Worm (Caenorhabditis elegans) whole organism, late embryonic: ENCODE measurements around the gene C54C6.5.

Experiments used
- lin-11 ChIP-seq: fragments of 200-800 bp; sonication (Bioruptor generic); optimal IDR thresholded peaks from 2 replicates; lab custom pipeline; 2018; ENCODE audit warnings: mild to moderate bottlenecking, missing genetic modification characterization, missing compliant biosample characterization
- npax-4 ChIP-seq: sonication (generic microtip); optimal IDR thresholded peaks from 2 replicates; lab custom pipeline; 2016; ENCODE audit warnings: missing genetic modification characterization, missing compliant biosample characterization

DNA sequence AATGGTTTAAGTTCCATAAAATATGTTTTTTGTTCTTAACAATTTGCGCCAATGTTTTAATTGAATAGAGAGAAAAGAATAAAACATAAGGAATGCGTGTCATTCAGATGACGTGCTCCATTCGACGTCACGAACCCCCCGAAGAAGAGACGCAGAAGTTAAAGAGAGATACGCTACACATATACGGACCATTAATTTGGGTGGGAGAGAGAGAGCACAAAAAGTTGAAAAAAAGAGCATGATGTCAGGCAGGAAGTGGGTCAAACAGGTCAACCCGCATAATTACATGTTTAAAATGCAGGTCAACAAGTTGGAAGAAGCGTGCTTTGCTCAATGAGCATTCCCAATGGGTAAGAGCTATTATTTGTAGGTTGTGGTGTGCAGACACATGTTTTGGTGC, 10.6 kb upstream of the C54C6.5 start:
- no peak for TF ChIP-seq npax-4 (tag; lab: Kevin White, UChicago)
- no peak for TF ChIP-seq lin-11 (tag; lab: Kevin White, UChicago)
